Worm (Caenorhabditis elegans): ENCODE results near the gene mrck-1.
A peak's percentile ranks its signal among the peaks of the same experiment; 100 is the strongest.

The mrck-1 gene

DNA sequence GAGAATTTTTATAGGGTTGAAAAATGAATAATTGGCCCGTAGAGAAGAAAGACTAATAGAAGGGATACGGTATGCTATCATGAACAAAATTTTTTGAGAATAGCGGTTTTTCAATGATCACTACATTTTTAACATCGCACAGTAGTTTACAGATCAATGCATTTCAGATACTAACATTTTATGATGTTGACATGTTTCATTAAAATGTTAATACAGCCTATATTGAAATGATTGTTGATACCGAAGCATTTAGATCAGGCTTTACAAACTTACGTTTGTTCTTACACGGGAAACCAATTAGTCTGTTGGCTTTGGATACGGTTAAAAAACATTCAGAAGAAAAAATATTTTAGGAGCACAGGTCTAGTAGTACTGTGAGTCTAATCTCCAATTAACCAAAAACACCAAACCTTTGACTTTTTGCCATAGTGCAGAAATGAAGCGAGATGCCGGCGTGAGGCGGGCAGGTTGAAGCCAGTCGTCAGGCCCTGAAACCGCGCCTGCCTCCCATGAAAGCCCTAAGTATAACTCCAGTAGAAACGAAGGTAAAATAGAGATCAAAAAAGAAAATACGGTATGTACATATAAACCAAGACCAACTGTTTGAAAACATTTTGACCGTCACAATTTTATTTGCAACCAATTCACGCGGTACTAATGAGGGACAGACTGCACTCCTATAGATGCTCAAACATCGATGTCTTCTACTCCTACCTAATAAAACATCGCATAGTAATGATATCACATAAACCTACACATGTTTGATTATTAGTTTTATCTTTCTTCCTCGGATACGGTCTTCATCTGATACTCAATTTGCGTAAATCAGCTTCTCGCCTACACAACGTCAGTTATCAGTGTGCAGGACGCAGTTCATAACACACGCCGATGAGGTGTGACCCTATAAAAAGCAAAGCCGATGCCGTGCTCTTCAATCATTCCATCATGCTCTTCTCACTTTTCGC lies 11.3 kb upstream of the mrck-1 start, which contains the start of gene fil-2:
fil-2 (plus strand) TSS at position 915 of the 965 bp plus-strand sequence.
- TF ChIP-seq blmp-1 (tag; optimal IDR thresholded peaks at IDR 0.05; ENCODE audit: insufficient read depth) (peak; percentile 62), Y55F3AM.14 (GFP tag; optimal IDR thresholded peaks at IDR 0.05) (no peak), nhr-21 (tag; optimal IDR thresholded peaks at IDR 0.05) (peak; percentile 12), gmeb-1 (tag; optimal IDR thresholded peaks at IDR 0.05) (peak; percentile 67), nhr-10 (tag; optimal IDR thresholded peaks at IDR 0.05) (no peak), fos-1 (tag; optimal IDR thresholded peaks at IDR 0.05) (peak; percentile 14), lin-13 (GFP tag; optimal IDR thresholded peaks at IDR 0.05) (peak; percentile 13), elt-3 (tag; optimal IDR thresholded peaks at IDR 0.05) (no peak), C34F6.9 (tag; optimal IDR thresholded peaks at IDR 0.05) (no peak), ama-1 (optimal IDR thresholded peaks at IDR 0.05) (peak; percentile 29), sma-9 (GFP tag; optimal IDR thresholded peaks at IDR 0.05) (peak; percentile 44), sma-9 (tag; optimal IDR thresholded peaks at IDR 0.05) (no peak), ztf-4 (tag; optimal IDR thresholded peaks at IDR 0.05) (peak; percentile 29), nhr-25 (tag; optimal IDR thresholded peaks at IDR 0.05) (peak; percentile 43), crh-2 (tag; optimal IDR thresholded peaks at IDR 0.05) (peak; percentile 32)

- peak; percentile 30 for TF ChIP-seq ama-1 (optimal IDR thresholded peaks at IDR 0.05)
- no peak for TF ChIP-seq nhr-25 (tag; optimal IDR thresholded peaks at IDR 0.05)
- no peak for TF ChIP-seq nhr-23 (tag; optimal IDR thresholded peaks at IDR 0.05)
- peak; percentile 17 for TF ChIP-seq sma-9 (GFP tag; optimal IDR thresholded peaks at IDR 0.05)
- no peak for TF ChIP-seq sma-9 (tag; optimal IDR thresholded peaks at IDR 0.05)
- no peak for TF ChIP-seq alr-1 (tag; optimal IDR thresholded peaks at IDR 0.05)
- no peak for TF ChIP-seq ztf-11 (tag; optimal IDR thresholded peaks at IDR 0.05)
- no peak for TF ChIP-seq C34F6.9 (tag; optimal IDR thresholded peaks at IDR 0.05)
- TF ChIP-seq mbf-1 (tag; optimal IDR thresholded peaks at IDR 0.05): no peak
- TF ChIP-seq nhr-12 (tag; optimal IDR thresholded peaks at IDR 0.05): no peak
- no peak for TF ChIP-seq mab-5 (tag; optimal IDR thresholded peaks at IDR 0.05)
- no peak for TF ChIP-seq ztf-1 (GFP tag; conservative IDR thresholded peaks at IDR 0.05)
- no peak for TF ChIP-seq ceh-16 (tag; optimal IDR thresholded peaks at IDR 0.05)
- no peak for TF ChIP-seq skn-1 (tag; optimal IDR thresholded peaks at IDR 0.05)
- TF ChIP-seq ZK546.5 (tag; optimal IDR thresholded peaks at IDR 0.05): no peak
- TF ChIP-seq gmeb-1 (tag; optimal IDR thresholded peaks at IDR 0.05): no peak
- TF ChIP-seq nhr-21 (tag; optimal IDR thresholded peaks at IDR 0.05): peak; percentile 37
Measured at ce11 chrV:6277178-6277834, 10.2 kb upstream of the mrck-1 start.

ce11 chrV:6276205-6276604 lies 9.1 kb upstream of the mrck-1 start, which contains the start of gene F31F7.1:
F31F7.1 (plus strand) TSS chrV:6276439.
- TF ChIP-seq ztf-1 (GFP tag; conservative IDR thresholded peaks at IDR 0.05) (no peak), snpc-4 (tag; optimal IDR thresholded peaks at IDR 0.05) (no peak), aly-2 (tag; optimal IDR thresholded peaks at IDR 0.05) (no peak), Y55F3AM.14 (GFP tag; optimal IDR thresholded peaks at IDR 0.05) (no peak), lin-39 (tag; optimal IDR thresholded peaks at IDR 0.05) (no peak), alr-1 (tag; optimal IDR thresholded peaks at IDR 0.05) (no peak), lin-13 (GFP tag; optimal IDR thresholded peaks at IDR 0.05) (no peak), mdl-1 (tag; optimal IDR thresholded peaks at IDR 0.05) (peak in 1 of 2 experiments; percentile 67), ZK546.5 (tag; optimal IDR thresholded peaks at IDR 0.05) (no peak), ztf-4 (tag; optimal IDR thresholded peaks at IDR 0.05) (no peak), nhr-6 (tag; optimal IDR thresholded peaks at IDR 0.05) (peak; percentile 26), C34F6.9 (tag; optimal IDR thresholded peaks at IDR 0.05) (no peak), nhr-10 (tag; optimal IDR thresholded peaks at IDR 0.05) (no peak), unc-39 (tag; optimal IDR thresholded peaks at IDR 0.05) (no peak), mbf-1 (tag; optimal IDR thresholded peaks at IDR 0.05) (no peak), crh-2 (tag; optimal IDR thresholded peaks at IDR 0.05) (peak; percentile 73), nhr-25 (tag; optimal IDR thresholded peaks at IDR 0.05) (peak; percentile 68), R02D3.7 (tag; optimal IDR thresholded peaks at IDR 0.05) (no peak), nhr-77 (tag; optimal IDR thresholded peaks at IDR 0.05) (peak; percentile 22), lsy-2 (tag; optimal IDR thresholded peaks at IDR 0.05) (peak in 1 of 2 experiments; percentile 50), nhr-237 (tag; optimal IDR thresholded peaks at IDR 0.05) (no peak), elt-1 (tag; optimal IDR thresholded peaks at IDR 0.05) (no peak), fos-1 (tag; optimal IDR thresholded peaks at IDR 0.05) (peak; percentile 78), nhr-23 (tag; optimal IDR thresholded peaks at IDR 0.05) (no peak), skn-1 (tag; optimal IDR thresholded peaks at IDR 0.05) (peak; percentile 12), nhr-21 (tag; optimal IDR thresholded peaks at IDR 0.05) (peak; percentile 85), blmp-1 (tag; optimal IDR thresholded peaks at IDR 0.05; ENCODE audit: insufficient read depth) (peak; percentile 67), sem-4 (tag; optimal IDR thresholded peaks at IDR 0.05) (no peak), ama-1 (optimal IDR thresholded peaks at IDR 0.05) (peak; percentile 62), zag-1 (tag; optimal IDR thresholded peaks at IDR 0.05) (no peak), nhr-12 (tag; optimal IDR thresholded peaks at IDR 0.05) (no peak), peb-1 (tag; optimal IDR thresholded peaks at IDR 0.05) (no peak), dmd-4 (tag; optimal IDR thresholded peaks at IDR 0.05) (no peak), mab-5 (tag; optimal IDR thresholded peaks at IDR 0.05) (no peak), elt-3 (tag; optimal IDR thresholded peaks at IDR 0.05) (no peak), F13H6.1 (tag; optimal IDR thresholded peaks at IDR 0.05) (peak; percentile 72), gmeb-1 (tag; optimal IDR thresholded peaks at IDR 0.05) (peak; percentile 70), ztf-11 (tag; optimal IDR thresholded peaks at IDR 0.05) (no peak), ceh-16 (tag; optimal IDR thresholded peaks at IDR 0.05) (no peak), sma-9 (GFP tag; optimal IDR thresholded peaks at IDR 0.05) (peak; percentile 94), sma-9 (tag; optimal IDR thresholded peaks at IDR 0.05) (no peak), lin-11 (tag; optimal IDR thresholded peaks at IDR 0.05) (no peak)

All from whole organism, L2 larva.